Fruit fly (Drosophila melanogaster) whole organism, prepupa: ENCODE results near the gene Asciz.
A peak's percentile ranks its signal among the peaks of the same experiment; 100 is the strongest.

Experiments
- Blimp-1 ChIP-seq: fragments of 200-800 bp; sonication (Bioruptor generic); optimal IDR thresholded peaks from 3 replicates; lab custom pipeline; 2017; ENCODE audit warnings: missing biosample characterization, missing genetic modification characterization, mild to moderate bottlenecking, moderate library complexity, missing genetic modification reagents
- CG10669 ChIP-seq: fragments of 200-800 bp; sonication (Bioruptor generic); optimal IDR thresholded peaks from 3 replicates; lab custom pipeline; 2018; ENCODE audit warnings: missing biosample characterization, mild to moderate bottlenecking, missing genetic modification characterization, moderate library complexity
- CG11902 ChIP-seq: fragments of 200-800 bp; sonication (Bioruptor generic); optimal IDR thresholded peaks from 3 replicates; lab custom pipeline; 2016; ENCODE audit warnings: missing biosample characterization, missing genetic modification characterization
- CG15336 ChIP-seq: fragments of 200-800 bp; sonication (Bioruptor generic); IDR thresholded peaks from 2 replicates; pipeline ENCODE4 v1.3.6; 2022; ENCODE audit warnings: missing biosample characterization, missing genetic modification characterization
- CG6854 ChIP-seq: fragments of 200-800 bp; sonication (Bioruptor generic); optimal IDR thresholded peaks from 2 replicates; lab custom pipeline; 2017; ENCODE audit warnings: missing biosample characterization, mild to moderate bottlenecking, missing genetic modification characterization
- CG7368 ChIP-seq: fragments of 200-800 bp; sonication (Bioruptor generic); optimal IDR thresholded peaks from 3 replicates; lab custom pipeline; 2016; ENCODE audit warnings: missing biosample characterization, missing genetic modification characterization
- CG8119 ChIP-seq: fragments of 200-800 bp; sonication (Bioruptor generic); IDR thresholded peaks from 3 replicates; pipeline ENCODE4 v1.3.6; 2022; ENCODE audit warnings: missing biosample characterization, missing genetic modification characterization
- CG9139 ChIP-seq: fragments of 200-800 bp; sonication (Bioruptor generic); optimal IDR thresholded peaks from 3 replicates; lab custom pipeline; 2017; ENCODE audit warnings: missing biosample characterization, mild to moderate bottlenecking, missing genetic modification characterization
- Gug ChIP-seq: fragments of 200-800 bp; sonication (Bioruptor generic); IDR thresholded peaks from 2 replicates; pipeline ENCODE4 v1.3.6; 2022; ENCODE audit warnings: missing biosample characterization, missing genetic modification characterization
- Lpt ChIP-seq: fragments of 200-800 bp; sonication (Bioruptor generic); optimal IDR thresholded peaks from 3 replicates; lab custom pipeline; 2016; ENCODE audit warnings: missing biosample characterization, missing genetic modification characterization
- cyc ChIP-seq: fragments of 200-800 bp; sonication (Bioruptor generic); optimal IDR thresholded peaks from 3 replicates; lab custom pipeline; 2016; ENCODE audit warnings: missing biosample characterization, missing genetic modification characterization
- net ChIP-seq: fragments of 200-800 bp; sonication (Bioruptor generic); optimal IDR thresholded peaks from 3 replicates; lab custom pipeline; 2016; ENCODE audit warnings: missing biosample characterization, missing genetic modification characterization

DNA sequence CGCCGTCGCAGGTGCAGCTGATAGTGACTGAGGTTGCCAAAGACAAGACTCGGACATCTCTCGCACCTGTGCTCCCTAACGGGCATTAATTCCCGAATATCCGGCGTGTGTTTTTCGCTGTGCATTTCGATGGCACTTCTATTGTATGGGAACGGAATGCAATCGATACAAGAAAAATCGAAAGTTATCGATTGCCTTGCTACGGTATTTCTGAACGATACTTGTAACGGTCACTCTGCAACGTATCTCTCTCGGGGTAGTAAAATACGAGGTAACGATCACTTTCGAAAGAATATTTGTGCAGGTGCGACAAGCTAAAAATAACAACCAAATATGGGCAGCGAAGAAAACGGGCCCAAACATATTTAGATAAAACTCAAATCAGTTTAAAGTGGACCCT, 1.1 kb downstream of the Asciz start, which contains the start of gene CG32280:
- no peak for TF ChIP-seq CG15336 (GFP tag; lab: Robert Waterston, UW)
- peak; percentile 36 for TF ChIP-seq cyc
- TF ChIP-seq CG10669 (GFP tag; lab: Kevin White, UChicago), result no peak
- no peak for TF ChIP-seq Blimp-1 (GFP tag; lab: Kevin White, UChicago)
- TF ChIP-seq CG8119 (GFP tag; lab: Robert Waterston, UW), result no peak
- no peak for TF ChIP-seq net (GFP tag; lab: Kevin White, UChicago)
- no peak for TF ChIP-seq CG6854 (GFP tag; lab: Kevin White, UChicago)
- no peak for TF ChIP-seq Lpt (GFP tag; lab: Kevin White, UChicago)
- no peak for TF ChIP-seq CG11902 (GFP tag; lab: Kevin White, UChicago)
- no peak for TF ChIP-seq CG9139 (GFP tag; lab: Kevin White, UChicago)
- TF ChIP-seq CG7368 (GFP tag; lab: Kevin White, UChicago), result no peak
- no peak for TF ChIP-seq Gug (GFP tag; lab: Robert Waterston, UW)
